Worm (Caenorhabditis elegans) whole organism, L2 larva: Measurements from ENCODE around the gene Y48E1C.2.
A peak's percentile ranks its signal among the peaks of the same experiment; 100 is the strongest.

Source experiments
- C34F6.9 ChIP-seq: fragments of 150-350 bp; optimal IDR thresholded peaks from 2 replicates; lab custom pipeline; 2014; ENCODE audit warnings: missing biosample characterization, missing genetic modification characterization
- F13H6.1 ChIP-seq: sonication (generic microtip); optimal IDR thresholded peaks from 2 replicates; lab custom pipeline; 2016; ENCODE audit warnings: missing genetic modification characterization, missing compliant biosample characterization
- R02D3.7 ChIP-seq: fragments of 150-350 bp; optimal IDR thresholded peaks from 2 replicates; lab custom pipeline; 2014; ENCODE audit warnings: missing biosample characterization, missing genetic modification characterization
- Y55F3AM.14 ChIP-seq: fragments of 200-800 bp; sonication (Bioruptor generic); optimal IDR thresholded peaks from 2 replicates; lab custom pipeline; 2018; ENCODE audit warnings: mild to moderate bottlenecking, missing genetic modification characterization, missing compliant biosample characterization
- ZK546.5 ChIP-seq: sonication (generic microtip); optimal IDR thresholded peaks from 2 replicates; lab custom pipeline; 2017; ENCODE audit warnings: missing biosample characterization, missing genetic modification characterization
- alr-1 ChIP-seq: fragments of 150-350 bp; optimal IDR thresholded peaks from 2 replicates; lab custom pipeline; 2014; ENCODE audit warnings: missing biosample characterization, missing genetic modification characterization
- aly-2 ChIP-seq: fragments of 150-350 bp; optimal IDR thresholded peaks from 2 replicates; lab custom pipeline; 2014; ENCODE audit warnings: missing biosample characterization, missing genetic modification characterization
- ama-1 ChIP-seq: fragments of 150-350 bp; optimal IDR thresholded peaks from 2 replicates; lab custom pipeline; 2018; ENCODE audit warnings: inconsistent platforms
- blmp-1 ChIP-seq: sonication (generic microtip); optimal IDR thresholded peaks from 2 replicates; lab custom pipeline; 2017; ENCODE audit warnings: missing genetic modification characterization, mild to moderate bottlenecking, missing compliant biosample characterization, antibody characterized with exemption, moderate library complexity; ENCODE audit not compliant: insufficient read depth
- ceh-16 ChIP-seq: fragments of 150-350 bp; optimal IDR thresholded peaks from 2 replicates; lab custom pipeline; 2014; ENCODE audit warnings: missing biosample characterization, missing genetic modification characterization
- ceh-82 ChIP-seq: fragments of 150-350 bp; optimal IDR thresholded peaks from 2 replicates; lab custom pipeline; 2014; ENCODE audit warnings: missing biosample characterization, missing genetic modification characterization
- crh-2 ChIP-seq: sonication (generic microtip); optimal IDR thresholded peaks from 2 replicates; lab custom pipeline; 2017; ENCODE audit warnings: missing biosample characterization, missing genetic modification characterization
- dmd-4 ChIP-seq: sonication (generic microtip); optimal IDR thresholded peaks from 2 replicates; lab custom pipeline; 2017; ENCODE audit warnings: missing biosample characterization, missing genetic modification characterization
- egl-27 ChIP-seq: sonication (generic microtip); optimal IDR thresholded peaks from 3 replicates; lab custom pipeline; 2017; ENCODE audit warnings: missing biosample characterization, missing genetic modification reagents, missing genetic modification characterization
- elt-1 ChIP-seq: fragments of 150-350 bp; optimal IDR thresholded peaks from 2 replicates; lab custom pipeline; 2014; ENCODE audit warnings: missing biosample characterization, missing genetic modification characterization
- elt-3 ChIP-seq: sonication (generic microtip); optimal IDR thresholded peaks from 2 replicates; lab custom pipeline; 2017; ENCODE audit warnings: missing biosample characterization, missing genetic modification characterization
- fos-1 ChIP-seq: fragments of 150-350 bp; optimal IDR thresholded peaks from 2 replicates; lab custom pipeline; 2014; ENCODE audit warnings: missing biosample characterization, missing genetic modification characterization
- gmeb-1 ChIP-seq: fragments of 150-350 bp; optimal IDR thresholded peaks from 2 replicates; lab custom pipeline; 2014; ENCODE audit warnings: missing biosample characterization, missing genetic modification characterization
- lin-11 ChIP-seq: fragments of 150-350 bp; sonication (generic microtip); optimal IDR thresholded peaks from 2 replicates; lab custom pipeline; 2014; ENCODE audit warnings: missing biosample characterization, missing genetic modification characterization, inconsistent platforms, mixed read lengths
- lin-13 ChIP-seq: fragments of 150-350 bp; optimal IDR thresholded peaks from 2 replicates; lab custom pipeline; 2014; ENCODE audit warnings: missing biosample characterization, missing genetic modification reagents, missing genetic modification characterization
- lin-39 ChIP-seq: fragments of 150-350 bp; optimal IDR thresholded peaks from 2 replicates; lab custom pipeline; 2014; ENCODE audit warnings: missing biosample characterization, missing genetic modification reagents, missing genetic modification characterization
- lsy-2 ChIP-seq, 2 experiments: fragments of 150-350 bp in 1 of 2; sonication (generic microtip) in 1 of 2; optimal IDR thresholded peaks; 2 replicates each; lab custom pipeline; 2014 to 2017; ENCODE audit warnings: missing biosample characterization in 2 of 2, missing genetic modification characterization in 2 of 2
- mab-5 ChIP-seq: fragments of 150-350 bp; optimal IDR thresholded peaks from 2 replicates; lab custom pipeline; 2014; ENCODE audit warnings: missing biosample characterization, missing genetic modification characterization
- mbf-1 ChIP-seq: sonication (generic microtip); optimal IDR thresholded peaks from 2 replicates; lab custom pipeline; 2017; ENCODE audit warnings: missing biosample characterization, missing genetic modification characterization
- mdl-1 ChIP-seq, 2 experiments: fragments of 150-350 bp in 1 of 2; sonication (generic microtip) in 1 of 2; optimal IDR thresholded peaks; 2 replicates each; lab custom pipeline; 2017; ENCODE audit warnings: missing biosample characterization in 2 of 2, missing genetic modification characterization in 2 of 2
- nhr-10 ChIP-seq: sonication (generic microtip); optimal IDR thresholded peaks from 2 replicates; lab custom pipeline; 2017; ENCODE audit warnings: missing biosample characterization, missing genetic modification characterization
- nhr-11 ChIP-seq: fragments of 150-350 bp; optimal IDR thresholded peaks from 2 replicates; lab custom pipeline; 2014; ENCODE audit warnings: missing biosample characterization, missing genetic modification characterization
- nhr-12 ChIP-seq: fragments of 150-350 bp; optimal IDR thresholded peaks from 2 replicates; lab custom pipeline; 2014; ENCODE audit warnings: missing biosample characterization, missing genetic modification characterization
- nhr-129 ChIP-seq: fragments of 150-350 bp; optimal IDR thresholded peaks from 2 replicates; lab custom pipeline; 2014; ENCODE audit warnings: missing biosample characterization, missing genetic modification characterization
- nhr-21 ChIP-seq: fragments of 150-350 bp; optimal IDR thresholded peaks from 2 replicates; lab custom pipeline; 2014; ENCODE audit warnings: missing biosample characterization, missing genetic modification characterization
- nhr-23 ChIP-seq: fragments of 150-350 bp; optimal IDR thresholded peaks from 2 replicates; lab custom pipeline; 2014; ENCODE audit warnings: missing biosample characterization, missing genetic modification reagents, missing genetic modification characterization
- nhr-237 ChIP-seq: fragments of 150-350 bp; optimal IDR thresholded peaks from 2 replicates; lab custom pipeline; 2014; ENCODE audit warnings: missing biosample characterization, missing genetic modification characterization
- nhr-25 ChIP-seq: fragments of 150-350 bp; sonication (generic microtip); optimal IDR thresholded peaks from 3 replicates; lab custom pipeline; 2014; ENCODE audit warnings: missing biosample characterization, missing genetic modification characterization
- nhr-6 ChIP-seq: fragments of 150-350 bp; optimal IDR thresholded peaks from 2 replicates; lab custom pipeline; 2014; ENCODE audit warnings: missing biosample characterization, missing genetic modification characterization
- nhr-77 ChIP-seq: fragments of 150-350 bp; optimal IDR thresholded peaks from 2 replicates; lab custom pipeline; 2014; ENCODE audit warnings: missing biosample characterization, missing genetic modification characterization
- peb-1 ChIP-seq: fragments of 150-350 bp; optimal IDR thresholded peaks from 2 replicates; lab custom pipeline; 2014; ENCODE audit warnings: missing biosample characterization, missing genetic modification characterization
- sem-4 ChIP-seq: fragments of 150-350 bp; optimal IDR thresholded peaks from 2 replicates; lab custom pipeline; 2014; ENCODE audit warnings: missing biosample characterization, missing genetic modification reagents, missing genetic modification characterization
- skn-1 ChIP-seq: sonication (generic microtip); optimal IDR thresholded peaks from 2 replicates; lab custom pipeline; 2017; ENCODE audit warnings: missing biosample characterization, missing genetic modification characterization
- sma-3 ChIP-seq: sonication (generic microtip); optimal IDR thresholded peaks from 2 replicates; lab custom pipeline; 2016; ENCODE audit warnings: missing genetic modification reagents, missing genetic modification characterization, missing compliant biosample characterization
- sma-9 ChIP-seq, 2 experiments: fragments of 150-350 bp in 1 of 2; sonication (generic microtip) in 1 of 2; optimal IDR thresholded peaks; 2 replicates each; lab custom pipeline; 2014 to 2016; ENCODE audit warnings: missing genetic modification characterization in 2 of 2, mild to moderate bottlenecking in 1 of 2, missing biosample characterization in 1 of 2, missing compliant biosample characterization in 1 of 2, missing genetic modification reagents in 1 of 2, moderate library complexity in 1 of 2
- snpc-4 ChIP-seq: fragments of 150-350 bp; optimal IDR thresholded peaks from 2 replicates; lab custom pipeline; 2014; ENCODE audit warnings: missing biosample characterization, missing genetic modification characterization
- unc-39 ChIP-seq: fragments of 150-350 bp; optimal IDR thresholded peaks from 2 replicates; lab custom pipeline; 2014; ENCODE audit warnings: missing biosample characterization, missing genetic modification characterization
- unc-55 ChIP-seq: fragments of 150-350 bp; sonication (generic microtip); optimal IDR thresholded peaks from 3 replicates; lab custom pipeline; 2014; ENCODE audit warnings: missing biosample characterization, missing genetic modification reagents, missing genetic modification characterization
- unc-62 ChIP-seq: fragments of 150-350 bp; optimal IDR thresholded peaks from 2 replicates; lab custom pipeline; 2014; ENCODE audit warnings: missing biosample characterization, missing genetic modification reagents, missing genetic modification characterization
- zag-1 ChIP-seq: fragments of 150-350 bp; optimal IDR thresholded peaks from 2 replicates; lab custom pipeline; 2014; ENCODE audit warnings: missing biosample characterization, missing genetic modification characterization
- ztf-1 ChIP-seq: fragments of 200-800 bp; sonication (Bioruptor generic); conservative IDR thresholded peaks from 2 replicates; pipeline ENCODE4 v1.3.6; 2022; ENCODE audit warnings: missing genetic modification characterization, missing compliant biosample characterization
- ztf-11 ChIP-seq: sonication (generic microtip); optimal IDR thresholded peaks from 2 replicates; lab custom pipeline; 2017; ENCODE audit warnings: missing biosample characterization, missing genetic modification characterization
- ztf-4 ChIP-seq: fragments of 150-350 bp; optimal IDR thresholded peaks from 2 replicates; lab custom pipeline; 2014; ENCODE audit warnings: missing biosample characterization, missing genetic modification characterization

Gene Y48E1C.2

DNA sequence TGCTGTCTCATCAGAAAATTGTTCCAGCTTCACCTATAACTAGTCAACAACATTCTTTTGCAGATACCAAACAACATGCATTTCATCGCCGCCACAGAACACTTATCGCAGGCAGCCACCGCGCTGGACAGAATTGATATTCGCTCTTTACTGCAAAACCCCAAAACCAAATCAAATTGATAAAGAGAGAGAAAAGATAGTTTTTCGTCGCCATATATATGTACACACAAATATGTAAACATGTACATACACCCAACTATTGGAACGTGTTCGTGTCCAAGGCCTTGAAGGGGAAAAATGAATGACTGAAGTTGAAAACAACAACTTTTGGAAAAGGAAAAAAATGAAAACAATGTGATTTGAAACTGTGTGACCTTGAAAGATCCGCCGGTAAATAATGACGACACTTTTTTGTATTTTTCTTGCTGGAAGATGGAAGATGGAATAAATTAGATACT lies 41.1 kb downstream of the Y48E1C.2 start:
- TF ChIP-seq sem-4 (tag; lab: Kevin White, UChicago), result no peak
- TF ChIP-seq sma-3 (GFP tag; lab: Kevin White, UChicago), result peak; percentile 47
- no peak for TF ChIP-seq skn-1 (tag; lab: Kevin White, UChicago)
- peak; percentile 1 for TF ChIP-seq blmp-1 (tag; lab: Kevin White, UChicago)
- peak; percentile 30 for TF ChIP-seq nhr-129
- TF ChIP-seq crh-2 (tag; lab: Kevin White, UChicago), result peak; percentile 35
- no peak for TF ChIP-seq egl-27 (tag; lab: Kevin White, UChicago)
- peak; percentile 83 for TF ChIP-seq nhr-25 (tag; lab: Kevin White, UChicago)
- peak; percentile 35 for TF ChIP-seq fos-1
- TF ChIP-seq mbf-1 (tag; lab: Kevin White, UChicago), result no peak
- TF ChIP-seq, all 48 proteins: peak for 6

- TF ChIP-seq F13H6.1, result peak; percentile 18
- TF ChIP-seq dmd-4, result no peak
- TF ChIP-seq ZK546.5, result no peak
- no peak for TF ChIP-seq peb-1 (tag; lab: Kevin White, UChicago)
- no peak for TF ChIP-seq zag-1 (tag; lab: Kevin White, UChicago)
- TF ChIP-seq mdl-1 (tag; optimal IDR thresholded peaks at IDR 0.05; lab: Kevin White, UChicago), result no peak
- TF ChIP-seq ceh-82 (tag; lab: Kevin White, UChicago), result no peak
- TF ChIP-seq nhr-237, result no peak
- TF ChIP-seq nhr-129, result peak; percentile 54
- TF ChIP-seq ztf-11 (tag; lab: Kevin White, UChicago), result no peak
- no peak for TF ChIP-seq nhr-21
- TF ChIP-seq lin-11 (tag; lab: Kevin White, UChicago), result no peak
- TF ChIP-seq elt-1 (tag; lab: Kevin White, UChicago), result no peak
- no peak for TF ChIP-seq mab-5 (tag; lab: Kevin White, UChicago)
- no peak for TF ChIP-seq lin-13 (GFP tag; lab: Kevin White, UChicago)
- TF ChIP-seq nhr-12 (tag; lab: Kevin White, UChicago), result no peak
- TF ChIP-seq skn-1 (tag; lab: Kevin White, UChicago), result no peak
- no peak for TF ChIP-seq nhr-25 (tag; lab: Kevin White, UChicago)
- TF ChIP-seq Y55F3AM.14 (GFP tag; lab: Kevin White, UChicago), result no peak
- TF ChIP-seq blmp-1 (tag; lab: Kevin White, UChicago), result no peak
- no peak for TF ChIP-seq sem-4 (tag; lab: Kevin White, UChicago)
- no peak for TF ChIP-seq egl-27 (tag; lab: Kevin White, UChicago)
- TF ChIP-seq nhr-23 (tag; lab: Kevin White, UChicago), result no peak
- TF ChIP-seq nhr-6, result no peak
- TF ChIP-seq unc-62, result no peak
- TF ChIP-seq ceh-16 (tag; lab: Kevin White, UChicago), result no peak
- peak; percentile 69 for TF ChIP-seq crh-2 (tag; lab: Kevin White, UChicago)
- no peak for TF ChIP-seq ztf-4 (tag; lab: Kevin White, UChicago)
- no peak for TF ChIP-seq lin-39 (tag; lab: Kevin White, UChicago)
- TF ChIP-seq alr-1 (tag; lab: Kevin White, UChicago), result no peak
- no peak for TF ChIP-seq R02D3.7 (tag; lab: Kevin White, UChicago)
- peak; percentile 32 for TF ChIP-seq sma-3 (GFP tag; lab: Kevin White, UChicago)
- no peak for TF ChIP-seq unc-55 (GFP tag; lab: Kevin White, UChicago)
- peak; percentile 92 for TF ChIP-seq sma-9 (GFP tag; optimal IDR thresholded peaks at IDR 0.05; lab: Kevin White, UChicago)
- no peak for TF ChIP-seq sma-9 (tag; optimal IDR thresholded peaks at IDR 0.05; lab: Kevin White, UChicago)
- TF ChIP-seq lsy-2 (tag; optimal IDR thresholded peaks at IDR 0.05; lab: Kevin White, UChicago), result no peak
- no peak for TF ChIP-seq nhr-77
- TF ChIP-seq unc-39 (tag; lab: Kevin White, UChicago), result no peak
- TF ChIP-seq nhr-11 (tag; lab: Kevin White, UChicago), result no peak
- no peak for TF ChIP-seq mbf-1 (tag; lab: Kevin White, UChicago)
- no peak for TF ChIP-seq C34F6.9 (tag; lab: Kevin White, UChicago)
- TF ChIP-seq fos-1, result peak; percentile 86
- TF ChIP-seq aly-2 (tag; lab: Kevin White, UChicago), result no peak
- TF ChIP-seq ama-1 (lab: Kevin White, UChicago), result no peak
- TF ChIP-seq ztf-1 (GFP tag; lab: Robert Waterston, UW), result no peak
- no peak for TF ChIP-seq snpc-4
- no peak for TF ChIP-seq gmeb-1 (tag; lab: Kevin White, UChicago)
- no peak for TF ChIP-seq elt-3 (tag; lab: Kevin White, UChicago)
- no peak for TF ChIP-seq nhr-10 (tag; lab: Kevin White, UChicago)
These were observed 43.6 kb downstream of the Y48E1C.2 start for ce11 chrII:13467838-13468389.
